Worm (Caenorhabditis elegans) whole organism, late embryonic: ENCODE data around the gene Y113G7A.22.

Experiments
- C08G9.2 ChIP-seq: sonication (generic microtip); optimal IDR thresholded peaks from 2 replicates; lab custom pipeline; 2016; ENCODE audit warnings: mild to moderate bottlenecking, missing genetic modification characterization, moderate library complexity, missing compliant biosample characterization
- C38D4.7 ChIP-seq: fragments of 200-800 bp; sonication (Bioruptor generic); optimal IDR thresholded peaks from 2 replicates; lab custom pipeline; 2018; ENCODE audit warnings: mild to moderate bottlenecking, missing genetic modification characterization, moderate library complexity, missing compliant biosample characterization
- T23F11.4 ChIP-seq: fragments of 200-800 bp; sonication (Bioruptor generic); optimal IDR thresholded peaks from 2 replicates; lab custom pipeline; 2018; ENCODE audit warnings: mild to moderate bottlenecking, missing genetic modification characterization, missing compliant biosample characterization
- Y22D7AL.16 ChIP-seq: sonication (generic microtip); optimal IDR thresholded peaks from 2 replicates; lab custom pipeline; 2016; ENCODE audit warnings: missing genetic modification characterization, missing compliant biosample characterization
- ahr-1 ChIP-seq: sonication (generic microtip); optimal IDR thresholded peaks from 2 replicates; lab custom pipeline; 2016; ENCODE audit warnings: missing genetic modification characterization, missing compliant biosample characterization
- ama-1 ChIP-seq: fragments of 150-350 bp; optimal IDR thresholded peaks from 2 replicates; lab custom pipeline; 2014
- ceh-14 ChIP-seq: sonication (generic microtip); optimal IDR thresholded peaks from 2 replicates; lab custom pipeline; 2016; ENCODE audit warnings: missing genotype, missing genetic modification characterization, missing compliant biosample characterization
- ceh-18 ChIP-seq: sonication (generic microtip); optimal IDR thresholded peaks from 2 replicates; lab custom pipeline; 2016; ENCODE audit warnings: missing genetic modification characterization, missing compliant biosample characterization
- ceh-19 ChIP-seq: fragments of 200-800 bp; sonication (Bioruptor generic); optimal IDR thresholded peaks from 2 replicates; lab custom pipeline; 2018; ENCODE audit warnings: mild to moderate bottlenecking, missing genetic modification characterization, missing compliant biosample characterization
- ceh-2 ChIP-seq: sonication (generic microtip); optimal IDR thresholded peaks from 2 replicates; lab custom pipeline; 2016; ENCODE audit warnings: missing genotype, missing genetic modification characterization, missing compliant biosample characterization
- ceh-22 ChIP-seq: sonication (generic microtip); optimal IDR thresholded peaks from 2 replicates; lab custom pipeline; 2017; ENCODE audit warnings: missing biosample characterization, missing genetic modification characterization
- ceh-31 ChIP-seq: sonication (generic microtip); optimal IDR thresholded peaks from 2 replicates; lab custom pipeline; 2016; ENCODE audit warnings: missing genetic modification characterization, missing compliant biosample characterization
- ceh-48 ChIP-seq: sonication (generic microtip); optimal IDR thresholded peaks from 2 replicates; lab custom pipeline; 2016; ENCODE audit warnings: missing genetic modification characterization, inconsistent platforms, missing compliant biosample characterization
- ceh-6 ChIP-seq: fragments of 200-800 bp; sonication (Bioruptor generic); optimal IDR thresholded peaks from 2 replicates; lab custom pipeline; 2018; ENCODE audit warnings: mild to moderate bottlenecking, missing genetic modification characterization, missing compliant biosample characterization
- dve-1 ChIP-seq: sonication (generic microtip); optimal IDR thresholded peaks from 2 replicates; lab custom pipeline; 2017; ENCODE audit warnings: antibody characterized with exemption, mild to moderate bottlenecking, missing genetic modification characterization, missing compliant biosample characterization
- elt-2 ChIP-seq: sonication (generic microtip); optimal IDR thresholded peaks from 2 replicates; lab custom pipeline; 2016; ENCODE audit warnings: missing genetic modification reagents, missing genetic modification characterization, missing compliant biosample characterization
- elt-4 ChIP-seq: sonication (generic microtip); optimal IDR thresholded peaks from 2 replicates; lab custom pipeline; 2016; ENCODE audit warnings: missing genetic modification characterization, missing compliant biosample characterization
- ets-4 ChIP-seq: sonication (generic microtip); optimal IDR thresholded peaks from 2 replicates; lab custom pipeline; 2016; ENCODE audit warnings: missing genetic modification characterization, missing compliant biosample characterization
- eyg-1 ChIP-seq: sonication (generic microtip); optimal IDR thresholded peaks from 2 replicates; lab custom pipeline; 2016; ENCODE audit warnings: missing genotype, missing genetic modification characterization, missing compliant biosample characterization
- fax-1 ChIP-seq: sonication (generic microtip); optimal IDR thresholded peaks from 2 replicates; lab custom pipeline; 2016; ENCODE audit warnings: missing genotype, missing genetic modification characterization, missing compliant biosample characterization
- fkh-10 ChIP-seq: fragments of 150-350 bp; optimal IDR thresholded peaks from 2 replicates; lab custom pipeline; 2014; ENCODE audit warnings: missing biosample characterization, missing genetic modification reagents, missing genetic modification characterization
- fkh-6 ChIP-seq: sonication (generic microtip); optimal IDR thresholded peaks from 2 replicates; lab custom pipeline; 2016; ENCODE audit warnings: missing genetic modification characterization, missing compliant biosample characterization
- hlh-13 ChIP-seq: fragments of 200-800 bp; sonication (Bioruptor generic); optimal IDR thresholded peaks from 2 replicates; lab custom pipeline; 2018; ENCODE audit warnings: mild to moderate bottlenecking, missing genetic modification characterization, missing compliant biosample characterization
- hlh-8 ChIP-seq: sonication (generic microtip); optimal IDR thresholded peaks from 2 replicates; lab custom pipeline; 2016; ENCODE audit warnings: missing genotype, missing genetic modification characterization, missing compliant biosample characterization
- lim-6 ChIP-seq: sonication (generic microtip); optimal IDR thresholded peaks from 2 replicates; lab custom pipeline; 2016; ENCODE audit warnings: missing genetic modification characterization, missing compliant biosample characterization
- lin-11 ChIP-seq: fragments of 200-800 bp; sonication (Bioruptor generic); optimal IDR thresholded peaks from 2 replicates; lab custom pipeline; 2018; ENCODE audit warnings: mild to moderate bottlenecking, missing genetic modification characterization, missing compliant biosample characterization
- madf-2 ChIP-seq: sonication (generic microtip); optimal IDR thresholded peaks from 2 replicates; lab custom pipeline; 2017; ENCODE audit warnings: missing genetic modification characterization, missing compliant biosample characterization
- nfya-1 ChIP-seq: sonication (generic microtip); optimal IDR thresholded peaks from 2 replicates; lab custom pipeline; 2017; ENCODE audit warnings: missing genetic modification characterization, mild to moderate bottlenecking, missing compliant biosample characterization, antibody characterized with exemption, moderate library complexity
- npax-4 ChIP-seq: sonication (generic microtip); optimal IDR thresholded peaks from 2 replicates; lab custom pipeline; 2016; ENCODE audit warnings: missing genetic modification characterization, missing compliant biosample characterization
- pag-3 ChIP-seq: sonication (generic microtip); optimal IDR thresholded peaks from 2 replicates; lab custom pipeline; 2016; ENCODE audit warnings: missing compliant biosample characterization, missing genetic modification characterization, borderline replicate concordance
- pat-9 ChIP-seq: fragments of 200-800 bp; sonication (Bioruptor generic); optimal IDR thresholded peaks from 2 replicates; lab custom pipeline; 2018; ENCODE audit warnings: mild to moderate bottlenecking, missing genetic modification characterization, moderate library complexity, missing compliant biosample characterization
- pax-1 ChIP-seq: fragments of 150-350 bp; optimal IDR thresholded peaks from 2 replicates; lab custom pipeline; 2014; ENCODE audit warnings: missing biosample characterization, missing genetic modification characterization
- pha-2 ChIP-seq: sonication (generic microtip); optimal IDR thresholded peaks from 2 replicates; lab custom pipeline; 2017; ENCODE audit warnings: mild to moderate bottlenecking, missing genetic modification characterization, missing compliant biosample characterization
- pqm-1 ChIP-seq: sonication (generic microtip); optimal IDR thresholded peaks from 2 replicates; lab custom pipeline; 2016; ENCODE audit warnings: missing genetic modification characterization, missing compliant biosample characterization
- ref-2 ChIP-seq: sonication (generic microtip); optimal IDR thresholded peaks from 2 replicates; lab custom pipeline; 2016; ENCODE audit warnings: missing genetic modification characterization, missing compliant biosample characterization
- syd-9 ChIP-seq: sonication (generic microtip); optimal IDR thresholded peaks from 2 replicates; lab custom pipeline; 2016; ENCODE audit warnings: mild to moderate bottlenecking, missing genetic modification characterization, moderate library complexity, missing compliant biosample characterization
- tbx-2 ChIP-seq: sonication (generic microtip); optimal IDR thresholded peaks from 2 replicates; lab custom pipeline; 2016; ENCODE audit warnings: missing genetic modification characterization, missing compliant biosample characterization
- tbx-7 ChIP-seq: sonication (generic microtip); optimal IDR thresholded peaks from 2 replicates; lab custom pipeline; 2016; ENCODE audit warnings: missing genotype, missing genetic modification characterization, missing compliant biosample characterization
- unc-3 ChIP-seq, 2 experiments: fragments of 200-800 bp in 1 of 2; sonication (Bioruptor generic) in 1 of 2; sonication (generic microtip) in 1 of 2; conservative IDR thresholded peaks in 1 of 2; optimal IDR thresholded peaks in 1 of 2; 2 replicates each; pipeline versions ENCODE4 v1.3.6 to Lab custom; 2016 to 2022; ENCODE audit warnings: missing compliant biosample characterization in 2 of 2, missing genetic modification characterization in 2 of 2, missing genetic modification reagents in 1 of 2
- unc-42 ChIP-seq: sonication (generic microtip); optimal IDR thresholded peaks from 2 replicates; lab custom pipeline; 2016; ENCODE audit warnings: missing genotype, missing genetic modification characterization, missing compliant biosample characterization
- zip-5 ChIP-seq: sonication (generic microtip); optimal IDR thresholded peaks from 2 replicates; lab custom pipeline; 2016; ENCODE audit warnings: missing genetic modification characterization, missing compliant biosample characterization
- ztf-16 ChIP-seq: sonication (generic microtip); optimal IDR thresholded peaks from 2 replicates; lab custom pipeline; 2017; ENCODE audit warnings: missing genetic modification characterization, missing compliant biosample characterization

Gene Y113G7A.22

ce11 chrV:20105210-20105793, 29.8 kb downstream of the Y113G7A.22 start:
- TF ChIP-seq ets-4 (tag; lab: Kevin White, UChicago) (no peak), ceh-48 (peak; percentile 43)

- TF ChIP-seq tbx-7 (no peak), ceh-48 (peak; percentile 52)
Observed at ce11 chrV:20104417-20104816, 30.7 kb downstream of the Y113G7A.22 start.

ce11 chrV:20097164-20097563, 38.0 kb downstream of the Y113G7A.22 start:
- TF ChIP-seq pha-2, result no peak
- TF ChIP-seq lim-6 (tag; lab: Kevin White, UChicago), result no peak
- no peak for TF ChIP-seq eyg-1
- no peak for TF ChIP-seq syd-9 (tag; lab: Kevin White, UChicago)
- TF ChIP-seq C08G9.2, result no peak
- TF ChIP-seq hlh-8 (tag; lab: Kevin White, UChicago), result no peak
- TF ChIP-seq ceh-2, result no peak
- TF ChIP-seq ahr-1 (tag; lab: Kevin White, UChicago), result no peak
- TF ChIP-seq zip-5 (tag; lab: Kevin White, UChicago), result no peak
- TF ChIP-seq pax-1, result no peak
- TF ChIP-seq pat-9, result no peak
- no peak for TF ChIP-seq madf-2 (tag; lab: Kevin White, UChicago)
- TF ChIP-seq ztf-16 (tag; lab: Kevin White, UChicago), result no peak
- no peak for TF ChIP-seq ceh-18
- TF ChIP-seq T23F11.4 (GFP tag; lab: Kevin White, UChicago), result no peak

ce11 chrV:20094908-20095307, 40.2 kb downstream of the Y113G7A.22 start, which contains the start of gene nlp-69:
Gene nlp-69, minus strand, starts transcription at chrV:20095008.
- TF ChIP-seq pqm-1 (tag; lab: Kevin White, UChicago) (no peak), C08G9.2 (no peak), unc-3 (GFP tag; conservative IDR thresholded peaks at IDR 0.05; lab: Robert Waterston, UW) (no peak), unc-3 (tag; optimal IDR thresholded peaks at IDR 0.05; lab: Kevin White, UChicago) (no peak), ceh-14 (no peak), ceh-19 (no peak), ceh-6 (GFP tag; lab: Kevin White, UChicago) (no peak)

ce11 chrV:20093940-20094339, 41.2 kb downstream of the Y113G7A.22 start:
- TF ChIP-seq ceh-6 (GFP tag; lab: Kevin White, UChicago) (no peak), C38D4.7 (GFP tag; lab: Kevin White, UChicago) (no peak), ref-2 (tag; lab: Kevin White, UChicago) (no peak), tbx-7 (no peak), fkh-6 (tag; lab: Kevin White, UChicago) (no peak), lin-11 (tag; lab: Kevin White, UChicago) (no peak), fax-1 (tag; lab: Kevin White, UChicago) (no peak), npax-4 (tag; lab: Kevin White, UChicago) (no peak), ama-1 (lab: Kevin White, UChicago) (no peak), ceh-22 (tag; lab: Kevin White, UChicago) (no peak), pax-1 (no peak), madf-2 (tag; lab: Kevin White, UChicago) (no peak), C08G9.2 (no peak), nfya-1 (tag; lab: Kevin White, UChicago) (no peak), pqm-1 (tag; lab: Kevin White, UChicago) (no peak)
- TF ChIP-seq, all 69 proteins: peak for 0

- TF ChIP-seq elt-2 (tag; lab: Kevin White, UChicago) (no peak), ceh-6 (GFP tag; lab: Kevin White, UChicago) (no peak), pag-3 (tag; lab: Kevin White, UChicago) (no peak), unc-42 (tag; lab: Kevin White, UChicago) (no peak), fkh-10 (GFP tag; lab: Kevin White, UChicago) (no peak), ref-2 (tag; lab: Kevin White, UChicago) (no peak), unc-3 (GFP tag; conservative IDR thresholded peaks at IDR 0.05; lab: Robert Waterston, UW) (no peak), unc-3 (tag; optimal IDR thresholded peaks at IDR 0.05; lab: Kevin White, UChicago) (no peak), Y22D7AL.16 (tag; lab: Kevin White, UChicago) (no peak), tbx-2 (tag; lab: Kevin White, UChicago) (peak; percentile 46), hlh-13 (GFP tag; lab: Kevin White, UChicago) (no peak), pax-1 (no peak), dve-1 (tag; lab: Kevin White, UChicago) (no peak), zip-5 (tag; lab: Kevin White, UChicago) (peak; percentile 25), C38D4.7 (GFP tag; lab: Kevin White, UChicago) (no peak), ceh-31 (tag; lab: Kevin White, UChicago) (peak; percentile 58), elt-4 (tag; lab: Kevin White, UChicago) (no peak)
Observed at ce11 chrV:20090698-20091313, 44.3 kb downstream of the Y113G7A.22 start, which contains the start of the genes dcs-1 and sec-23. Gene dcs-1, minus strand, starts transcription at chrV:20090743. Gene sec-23, plus strand, starts transcription at chrV:20091263.
